Fruit fly (Drosophila melanogaster) whole organism, embryonic: Measurements from ENCODE around the gene MED28.

Experiments used
- Abd-B ChIP-seq: fragments of 200-800 bp; sonication (Bioruptor generic); optimal IDR thresholded peaks from 2 replicates; lab custom pipeline; 2018; ENCODE audit warnings: missing biosample characterization, mild to moderate bottlenecking, missing genetic modification characterization, moderate library complexity
- Awh ChIP-seq: fragments of 200-800 bp; sonication (Bioruptor generic); IDR thresholded peaks from 2 replicates; pipeline ENCODE4, ENCODE4 v1.3.6; 2022; ENCODE audit warnings: missing biosample characterization, missing genetic modification characterization
- B-H2 ChIP-seq: fragments of 200-800 bp; sonication (Bioruptor generic); optimal IDR thresholded peaks from 2 replicates; lab custom pipeline; 2018; ENCODE audit warnings: missing biosample characterization, mild to moderate bottlenecking, missing genetic modification characterization
- Bgb ChIP-seq: fragments of 200-800 bp; sonication (Bioruptor generic); IDR thresholded peaks from 2 replicates; pipeline ENCODE4 v1.3.6; 2022; ENCODE audit warnings: missing biosample characterization, missing genetic modification characterization; ENCODE audit not compliant: partially characterized antibody
- CG10543 ChIP-seq: fragments of 200-800 bp; sonication (Bioruptor generic); optimal IDR thresholded peaks from 3 replicates; lab custom pipeline; 2017; ENCODE audit warnings: missing biosample characterization, mild to moderate bottlenecking, missing genetic modification characterization, moderate library complexity
- CG10959 ChIP-seq: fragments of 200-800 bp; sonication (Bioruptor generic); IDR thresholded peaks from 2 replicates; pipeline ENCODE4 v1.3.6; 2022; ENCODE audit warnings: missing biosample characterization, missing genetic modification characterization
- CG12071 ChIP-seq: fragments of 200-800 bp; sonication (Bioruptor generic); optimal IDR thresholded peaks from 3 replicates; lab custom pipeline; 2018; ENCODE audit warnings: missing biosample characterization, mild to moderate bottlenecking, missing genetic modification characterization
- CG12769 ChIP-seq: fragments of 200-800 bp; sonication (Bioruptor generic); optimal IDR thresholded peaks from 2 replicates; lab custom pipeline; 2019; ENCODE audit warnings: missing biosample characterization, mild to moderate bottlenecking, missing genetic modification characterization, moderate library complexity
- CG17186 ChIP-seq: fragments of 200-800 bp; sonication (Bioruptor generic); optimal IDR thresholded peaks from 3 replicates; lab custom pipeline; 2017; ENCODE audit warnings: missing biosample characterization, missing genetic modification reagents, missing genetic modification characterization
- CG17359 ChIP-seq: fragments of 200-800 bp; sonication (Bioruptor generic); optimal IDR thresholded peaks from 3 replicates; lab custom pipeline; 2018; ENCODE audit warnings: missing biosample characterization, mild to moderate bottlenecking, missing genetic modification characterization, moderate library complexity
- CG18262 ChIP-seq: fragments of 200-800 bp; optimal IDR thresholded peaks from 3 replicates; lab custom pipeline; 2019; ENCODE audit warnings: missing biosample characterization, mild to moderate bottlenecking, missing genetic modification characterization, moderate library complexity
- CG1832 ChIP-seq: fragments of 200-800 bp; sonication (Bioruptor generic); optimal IDR thresholded peaks from 2 replicates; lab custom pipeline; 2017; ENCODE audit warnings: missing biosample characterization, mild to moderate bottlenecking, missing genetic modification characterization, inconsistent platforms
- CG18476 ChIP-seq: fragments of 200-800 bp; sonication (Bioruptor generic); optimal IDR thresholded peaks from 2 replicates; lab custom pipeline; 2016; ENCODE audit warnings: missing biosample characterization, mild to moderate bottlenecking, missing genetic modification characterization
- CG31365 ChIP-seq: fragments of 200-800 bp; sonication (Bioruptor generic); optimal IDR thresholded peaks from 2 replicates; lab custom pipeline; 2018; ENCODE audit warnings: missing biosample characterization, mild to moderate bottlenecking, missing genetic modification characterization
- CG3726 ChIP-seq: fragments of 200-800 bp; sonication (Bioruptor generic); IDR thresholded peaks from 3 replicates; pipeline ENCODE4, ENCODE4 v1.3.6; 2022; ENCODE audit warnings: missing biosample characterization, missing genetic modification characterization
- CG4424 ChIP-seq: fragments of 200-800 bp; sonication (Bioruptor generic); optimal IDR thresholded peaks from 3 replicates; lab custom pipeline; 2016; ENCODE audit warnings: missing biosample characterization, missing genetic modification characterization
- CG4854 ChIP-seq: fragments of 200-800 bp; sonication (Bioruptor generic); optimal IDR thresholded peaks from 2 replicates; lab custom pipeline; 2016; ENCODE audit warnings: missing biosample characterization, missing genetic modification characterization, inconsistent platforms
- CG6683 ChIP-seq: fragments of 200-800 bp; sonication (Bioruptor generic); optimal IDR thresholded peaks from 2 replicates; lab custom pipeline; 2017; ENCODE audit warnings: missing biosample characterization, mild to moderate bottlenecking, missing genetic modification characterization, missing genetic modification reagents
- CG6765 ChIP-seq: fragments of 200-800 bp; sonication (Bioruptor generic); optimal IDR thresholded peaks from 3 replicates; lab custom pipeline; 2017; ENCODE audit warnings: missing biosample characterization, mild to moderate bottlenecking, missing genetic modification characterization
- Deaf1 ChIP-seq: fragments of 200-800 bp; optimal IDR thresholded peaks from 3 replicates; lab custom pipeline; 2019; ENCODE audit warnings: missing biosample characterization, mild to moderate bottlenecking, missing genetic modification characterization, moderate library complexity
- Doc3 ChIP-seq: fragments of 200-800 bp; sonication (Bioruptor generic); IDR thresholded peaks from 3 replicates; pipeline ENCODE4 v1.3.6; 2022; ENCODE audit warnings: missing biosample characterization, missing genetic modification characterization; ENCODE audit not compliant: partially characterized antibody
- Dp ChIP-seq: fragments of 200-800 bp; sonication (Bioruptor generic); optimal IDR thresholded peaks from 2 replicates; lab custom pipeline; 2018; ENCODE audit warnings: missing biosample characterization, mild to moderate bottlenecking, missing genetic modification characterization, moderate library complexity
- Eip74EF ChIP-seq, 2 experiments: fragments of 200-800 bp in 1 of 2; fragments of >200 bp in 1 of 2; sonication (Bioruptor generic) in 1 of 2; optimal IDR thresholded peaks; 2 replicates each; lab custom pipeline; 2017 to 2019; ENCODE audit warnings: missing biosample characterization in 2 of 2, missing genetic modification characterization in 2 of 2, mild to moderate bottlenecking in 1 of 2, moderate library complexity in 1 of 2
- HmgD ChIP-seq: fragments of 200-800 bp; sonication (Bioruptor generic); optimal IDR thresholded peaks from 3 replicates; lab custom pipeline; 2016; ENCODE audit warnings: missing biosample characterization, missing genetic modification characterization
- Lhr ChIP-seq: fragments of 200-800 bp; sonication (Bioruptor generic); optimal IDR thresholded peaks from 3 replicates; lab custom pipeline; 2017; ENCODE audit warnings: mild to moderate bottlenecking, missing biosample characterization, missing genetic modification reagents, missing genetic modification characterization
- Lim3 ChIP-seq: fragments of 200-800 bp; sonication (Bioruptor generic); IDR thresholded peaks from 2 replicates; pipeline ENCODE4 v1.3.6; 2022; ENCODE audit warnings: missing biosample characterization, missing genetic modification characterization
- Mrtf ChIP-seq: fragments of 200-800 bp; sonication (Bioruptor generic); IDR thresholded peaks from 3 replicates; pipeline ENCODE4 v1.3.6; 2022; ENCODE audit warnings: missing biosample characterization, missing genetic modification characterization
- Ptx1 ChIP-seq: fragments of 200-800 bp; sonication (Bioruptor generic); IDR thresholded peaks from 2 replicates; pipeline ENCODE4 v1.3.6; 2022; ENCODE audit warnings: missing biosample characterization, missing genetic modification characterization
- Sry-β ChIP-seq: fragments of 200-800 bp; sonication (Bioruptor generic); optimal IDR thresholded peaks from 2 replicates; lab custom pipeline; 2018; ENCODE audit warnings: missing biosample characterization, mild to moderate bottlenecking, missing genetic modification characterization, moderate library complexity
- bbx ChIP-seq: fragments of 200-800 bp; sonication (Bioruptor generic); IDR thresholded peaks from 2 replicates; pipeline ENCODE4 v1.3.6; 2022; ENCODE audit warnings: missing biosample characterization, missing genetic modification characterization; ENCODE audit not compliant: partially characterized antibody
- dm ChIP-seq: fragments of 200-800 bp; sonication (Bioruptor generic); optimal IDR thresholded peaks from 3 replicates; lab custom pipeline; 2016; ENCODE audit warnings: missing biosample characterization, missing genetic modification characterization
- dysf ChIP-seq: fragments of 200-800 bp; sonication (Bioruptor generic); IDR thresholded peaks from 3 replicates; pipeline ENCODE4 v1.3.6; 2022; ENCODE audit warnings: missing biosample characterization, missing genetic modification characterization
- ems ChIP-seq: fragments of 200-800 bp; sonication (Bioruptor generic); optimal IDR thresholded peaks from 3 replicates; lab custom pipeline; 2016; ENCODE audit warnings: missing biosample characterization, missing genetic modification characterization
- gem ChIP-seq: fragments of 200-800 bp; sonication (Bioruptor generic); optimal IDR thresholded peaks from 2 replicates; lab custom pipeline; 2019; ENCODE audit warnings: missing biosample characterization, mild to moderate bottlenecking, missing genetic modification characterization, moderate library complexity
- gro ChIP-seq: fragments of 200-800 bp; sonication (Bioruptor generic); optimal IDR thresholded peaks from 2 replicates; lab custom pipeline; 2016; ENCODE audit warnings: missing biosample characterization, missing genetic modification characterization
- ham ChIP-seq: fragments of 200-800 bp; sonication (Bioruptor generic); IDR thresholded peaks from 2 replicates; pipeline ENCODE4 v1.3.6; 2022; ENCODE audit warnings: missing biosample characterization, missing genetic modification characterization
- hb ChIP-seq: fragments of 200-800 bp; sonication (Bioruptor generic); IDR thresholded peaks from 3 replicates; pipeline ENCODE4 v1.3.6; 2022; ENCODE audit warnings: missing biosample characterization, missing genetic modification characterization; ENCODE audit not compliant: partially characterized antibody
- ind ChIP-seq: fragments of 200-800 bp; sonication (Bioruptor generic); optimal IDR thresholded peaks from 3 replicates; lab custom pipeline; 2016; ENCODE audit warnings: missing biosample characterization, missing genetic modification characterization
- kay ChIP-seq: fragments of 200-800 bp; sonication (Bioruptor generic); optimal IDR thresholded peaks from 2 replicates; lab custom pipeline; 2016; ENCODE audit warnings: missing biosample characterization, missing genetic modification characterization
- klu ChIP-seq: fragments of 200-800 bp; sonication (Bioruptor generic); IDR thresholded peaks from 2 replicates; pipeline ENCODE4 v1.3.6; 2022; ENCODE audit warnings: missing biosample characterization, missing genetic modification characterization
- knrl ChIP-seq: fragments of 200-800 bp; sonication (Bioruptor generic); IDR thresholded peaks from 3 replicates; pipeline ENCODE4 v1.3.6; 2022; ENCODE audit warnings: missing biosample characterization, missing genetic modification characterization; ENCODE audit not compliant: partially characterized antibody
- lab ChIP-seq: fragments of 200-800 bp; sonication (Bioruptor generic); optimal IDR thresholded peaks from 3 replicates; lab custom pipeline; 2017; ENCODE audit warnings: missing biosample characterization, missing genetic modification characterization, mild to moderate bottlenecking, moderate library complexity, missing genetic modification reagents
- lola ChIP-seq, 3 experiments: fragments of >200 bp in 2 of 3; fragments of 200-800 bp in 1 of 3; sonication (Bioruptor generic) in 1 of 3; optimal IDR thresholded peaks; 2 replicates each; lab custom pipeline; 2017 to 2019; ENCODE audit warnings: missing biosample characterization in 3 of 3, missing genetic modification characterization in 3 of 3, mild to moderate bottlenecking in 1 of 3, moderate library complexity in 1 of 3
- nau ChIP-seq: fragments of 200-800 bp; sonication (Bioruptor generic); optimal IDR thresholded peaks from 3 replicates; lab custom pipeline; 2017; ENCODE audit warnings: missing biosample characterization, mild to moderate bottlenecking, missing genetic modification characterization, missing genetic modification reagents
- row ChIP-seq: fragments of 200-800 bp; sonication (Bioruptor generic); IDR thresholded peaks from 3 replicates; pipeline ENCODE4 v1.3.6; 2022; ENCODE audit warnings: missing biosample characterization, missing genetic modification characterization
- tna ChIP-seq: fragments of 200-800 bp; sonication (Bioruptor generic); IDR thresholded peaks from 2 replicates; pipeline ENCODE4 v1.3.6; 2022; ENCODE audit warnings: missing biosample characterization, missing genetic modification characterization; ENCODE audit not compliant: partially characterized antibody
- vfl ChIP-seq: fragments of 200-800 bp; sonication (Bioruptor generic); optimal IDR thresholded peaks from 2 replicates; lab custom pipeline; 2016; ENCODE audit warnings: missing biosample characterization, missing genetic modification characterization
- zf30C ChIP-seq: fragments of 200-800 bp; sonication (Bioruptor generic); optimal IDR thresholded peaks from 3 replicates; lab custom pipeline; 2018; ENCODE audit warnings: missing biosample characterization, mild to moderate bottlenecking, missing genetic modification characterization

Gene MED28

DNA sequence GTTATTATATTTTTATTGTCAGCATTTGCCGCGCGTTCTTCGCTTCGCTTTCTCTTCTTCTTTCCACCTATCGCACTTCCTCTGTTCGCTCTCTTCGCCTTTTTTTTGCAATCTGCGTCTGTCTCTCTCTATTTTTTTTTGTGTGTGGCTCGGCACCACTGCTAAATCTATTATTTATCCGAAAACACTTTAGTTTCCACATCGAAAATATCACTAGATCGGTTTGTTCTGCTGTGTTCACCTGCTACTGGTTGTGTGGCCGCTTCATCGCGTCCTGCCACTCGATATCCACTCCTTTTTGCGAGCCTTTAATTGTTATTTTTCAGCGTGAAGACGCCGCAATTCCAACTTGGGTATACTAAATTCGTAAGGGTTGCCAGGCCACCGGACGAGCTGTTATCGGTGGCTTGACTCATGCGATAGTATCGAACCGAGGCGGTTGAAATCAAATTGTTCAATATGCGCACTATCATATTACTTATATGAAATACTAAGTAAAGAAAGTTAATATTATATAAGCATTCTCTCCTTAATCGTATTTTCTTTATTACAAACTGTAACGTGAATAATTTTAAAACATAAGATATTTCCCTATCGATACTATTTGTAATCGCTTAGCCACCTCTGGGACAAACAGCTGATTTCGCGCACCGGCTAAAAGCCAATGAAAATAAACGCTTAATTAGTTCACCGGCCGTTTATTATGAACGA lies 5.8 kb downstream of the MED28 start, which contains the start of the genes XNP, CG42488 and CG5116 (continued):
- TF ChIP-seq CG17359 (no peak), lola (GFP tag; optimal IDR thresholded peaks at IDR 0.05; lab: Kevin White, UChicago) (peak in 1 of 3 experiments; percentile 54), Eip74EF (GFP tag; optimal IDR thresholded peaks at IDR 0.05; lab: Kevin White, UChicago) (no peak), Sry-β (GFP tag; lab: Kevin White, UChicago) (peak; percentile 34), Bgb (GFP tag; lab: Robert Waterston, UW) (peak; percentile 97), bbx (GFP tag; lab: Robert Waterston, UW) (peak; percentile 94), CG10543 (peak; percentile 72), dm (GFP tag; lab: Kevin White, UChicago) (peak; percentile 42), CG12071 (GFP tag; lab: Kevin White, UChicago) (no peak), CG6765 (GFP tag; lab: Kevin White, UChicago) (peak; percentile 3), CG1832 (GFP tag; lab: Kevin White, UChicago) (peak; percentile 65), Lhr (no peak), CG3726 (GFP tag; lab: Robert Waterston, UW) (no peak), CG4424 (GFP tag; lab: Kevin White, UChicago) (peak; percentile 60), HmgD (GFP tag; lab: Kevin White, UChicago) (peak; percentile 3), klu (GFP tag; lab: Robert Waterston, UW) (no peak), Lim3 (GFP tag; lab: Robert Waterston, UW) (no peak), knrl (GFP tag; lab: Robert Waterston, UW) (peak; percentile 99), zf30C (GFP tag; lab: Kevin White, UChicago) (peak; percentile 14), tna (GFP tag; lab: Robert Waterston, UW) (peak; percentile 93), gem (tag; lab: Kevin White, UChicago) (no peak), lab (GFP tag; lab: Kevin White, UChicago) (no peak), B-H2 (peak; percentile 70), Abd-B (GFP tag; lab: Kevin White, UChicago) (peak; percentile 71), ham (GFP tag; lab: Robert Waterston, UW) (no peak), gro (GFP tag; lab: Kevin White, UChicago) (no peak), ind (GFP tag; lab: Kevin White, UChicago) (peak; percentile 58), Mrtf (GFP tag; lab: Robert Waterston, UW) (no peak), row (GFP tag; lab: Robert Waterston, UW) (peak; percentile 94), nau (GFP tag; lab: Kevin White, UChicago) (no peak), Dp (GFP tag; lab: Kevin White, UChicago) (peak; percentile 43), dysf (peak; percentile 40; the same call in 1 of the 3 replicates), CG17186 (peak; percentile 87), Deaf1 (tag; lab: Kevin White, UChicago) (no peak), Ptx1 (GFP tag; lab: Robert Waterston, UW) (peak; percentile 62), CG4854 (GFP tag; lab: Kevin White, UChicago) (peak; percentile 2), Awh (GFP tag; lab: Robert Waterston, UW) (no peak), vfl (peak; percentile 47), Doc3 (peak; percentile 100), CG18476 (peak; percentile 43), CG18262 (tag; lab: Kevin White, UChicago) (no peak), CG31365 (tag; lab: Kevin White, UChicago) (no peak), kay (GFP tag; lab: Kevin White, UChicago) (peak; percentile 70), CG10959 (no peak), CG6683 (GFP tag; lab: Kevin White, UChicago) (no peak), CG12769 (tag; lab: Kevin White, UChicago) (no peak), hb (GFP tag; lab: Robert Waterston, UW) (peak; percentile 98), ems (GFP tag; lab: Kevin White, UChicago) (peak; percentile 66)
